Fruit fly (Drosophila melanogaster) whole organism, embryonic: ENCODE measurements around the gene Rai1.

Experiments used
- Asciz ChIP-seq: fragments of 200-800 bp; sonication (Bioruptor generic); optimal IDR thresholded peaks from 2 replicates; lab custom pipeline; 2017; ENCODE audit warnings: missing biosample characterization, mild to moderate bottlenecking, missing genetic modification characterization, missing genetic modification reagents
- C15 ChIP-seq: fragments of 200-800 bp; sonication (Bioruptor generic); IDR thresholded peaks from 3 replicates; pipeline ENCODE4 v1.3.6; 2022; ENCODE audit warnings: missing biosample characterization, missing genetic modification characterization
- CG11247 ChIP-seq: fragments of 200-800 bp; sonication (Bioruptor generic); IDR thresholded peaks from 2 replicates; pipeline ENCODE4 v1.3.6; 2022; ENCODE audit warnings: missing biosample characterization, missing genetic modification characterization
- CG12236 ChIP-seq: fragments of 200-800 bp; sonication (Bioruptor generic); optimal IDR thresholded peaks from 2 replicates; lab custom pipeline; 2016; ENCODE audit warnings: missing biosample characterization, missing genetic modification characterization
- CG13287 ChIP-seq: fragments of 200-800 bp; sonication (Bioruptor generic); IDR thresholded peaks from 2 replicates; pipeline ENCODE4 v1.3.6; 2022; ENCODE audit warnings: missing biosample characterization, missing genetic modification characterization; ENCODE audit not compliant: partially characterized antibody
- CG13775 ChIP-seq: fragments of 200-800 bp; sonication (Bioruptor generic); optimal IDR thresholded peaks from 3 replicates; lab custom pipeline; 2017; ENCODE audit warnings: missing biosample characterization, mild to moderate bottlenecking, missing genetic modification characterization
- CG17829 ChIP-seq: fragments of 200-800 bp; optimal IDR thresholded peaks from 2 replicates; lab custom pipeline; 2019; ENCODE audit warnings: missing biosample characterization, mild to moderate bottlenecking, missing genetic modification characterization, moderate library complexity
- CG2120 ChIP-seq: fragments of 200-800 bp; sonication (Bioruptor generic); optimal IDR thresholded peaks from 3 replicates; lab custom pipeline; 2016; ENCODE audit warnings: missing biosample characterization, missing genetic modification characterization
- CG3995 ChIP-seq: fragments of 200-800 bp; sonication (Bioruptor generic); optimal IDR thresholded peaks from 3 replicates; lab custom pipeline; 2016; ENCODE audit warnings: missing biosample characterization, missing genetic modification characterization
- CG4617 ChIP-seq: fragments of 200-800 bp; sonication (Bioruptor generic); optimal IDR thresholded peaks from 3 replicates; lab custom pipeline; 2016; ENCODE audit warnings: missing biosample characterization, missing genetic modification characterization, borderline replicate concordance
- CG6791 ChIP-seq: fragments of 200-800 bp; sonication (Bioruptor generic); IDR thresholded peaks from 3 replicates; pipeline ENCODE4 v1.3.6; 2022; ENCODE audit warnings: missing biosample characterization, missing genetic modification characterization; ENCODE audit not compliant: partially characterized antibody
- CG7928 ChIP-seq: fragments of 200-800 bp; sonication (Bioruptor generic); optimal IDR thresholded peaks from 2 replicates; lab custom pipeline; 2017; ENCODE audit warnings: missing biosample characterization, mild to moderate bottlenecking, missing genetic modification characterization
- CG9437 ChIP-seq: fragments of 200-800 bp; sonication (Bioruptor generic); optimal IDR thresholded peaks from 2 replicates; lab custom pipeline; 2018; ENCODE audit warnings: missing biosample characterization, mild to moderate bottlenecking, missing genetic modification characterization
- CG9727 ChIP-seq: fragments of 200-800 bp; sonication (Bioruptor generic); optimal IDR thresholded peaks from 3 replicates; lab custom pipeline; 2017; ENCODE audit warnings: missing biosample characterization, mild to moderate bottlenecking, missing genetic modification characterization
- CG9932 ChIP-seq: fragments of 200-800 bp; sonication (Bioruptor generic); IDR thresholded peaks from 2 replicates; pipeline ENCODE4 v1.3.6; 2022; ENCODE audit warnings: missing biosample characterization, missing genetic modification characterization
- D19A ChIP-seq: fragments of 200-800 bp; optimal IDR thresholded peaks from 3 replicates; lab custom pipeline; 2019; ENCODE audit warnings: missing biosample characterization, mild to moderate bottlenecking, missing genetic modification characterization, moderate library complexity
- D19B ChIP-seq: fragments of 200-800 bp; sonication (Bioruptor generic); optimal IDR thresholded peaks from 2 replicates; lab custom pipeline; 2017; ENCODE audit warnings: missing biosample characterization, mild to moderate bottlenecking, missing genetic modification characterization
- Dek ChIP-seq: fragments of 200-800 bp; sonication (Bioruptor generic); optimal IDR thresholded peaks from 3 replicates; lab custom pipeline; 2019; ENCODE audit warnings: missing biosample characterization, mild to moderate bottlenecking, missing genetic modification characterization, moderate library complexity
- Dp ChIP-seq: fragments of 200-800 bp; sonication (Bioruptor generic); optimal IDR thresholded peaks from 2 replicates; lab custom pipeline; 2018; ENCODE audit warnings: missing biosample characterization, mild to moderate bottlenecking, missing genetic modification characterization, moderate library complexity
- Dref ChIP-seq: fragments of 200-800 bp; sonication (Bioruptor generic); IDR thresholded peaks from 2 replicates; pipeline ENCODE4 v1.3.6; 2022; ENCODE audit warnings: missing biosample characterization, missing genetic modification characterization
- E2f2 ChIP-seq: fragments of 200-800 bp; sonication (Bioruptor generic); IDR thresholded peaks from 2 replicates; pipeline ENCODE4 v1.3.6; 2022; ENCODE audit warnings: missing biosample characterization, missing genetic modification characterization
- HLH4C ChIP-seq: fragments of 200-800 bp; sonication (Bioruptor generic); IDR thresholded peaks from 3 replicates; pipeline ENCODE4 v1.3.6; 2022; ENCODE audit warnings: missing biosample characterization, missing genetic modification characterization; ENCODE audit not compliant: partially characterized antibody
- HmgD ChIP-seq: fragments of 200-800 bp; sonication (Bioruptor generic); optimal IDR thresholded peaks from 3 replicates; lab custom pipeline; 2016; ENCODE audit warnings: missing biosample characterization, missing genetic modification characterization
- MESR4 ChIP-seq: fragments of 200-800 bp; sonication (Bioruptor generic); optimal IDR thresholded peaks from 2 replicates; lab custom pipeline; 2018; ENCODE audit warnings: missing biosample characterization, mild to moderate bottlenecking, missing genetic modification characterization, moderate library complexity
- Rfx ChIP-seq: fragments of 200-800 bp; sonication (Bioruptor generic); IDR thresholded peaks from 2 replicates; pipeline ENCODE4 v1.3.6; 2022; ENCODE audit warnings: missing biosample characterization, missing genetic modification characterization
- Sry-δ ChIP-seq: fragments of 200-800 bp; sonication (Bioruptor generic); optimal IDR thresholded peaks from 2 replicates; lab custom pipeline; 2016; ENCODE audit warnings: missing biosample characterization, missing genetic modification characterization
- Usf ChIP-seq: fragments of 200-800 bp; sonication (Bioruptor generic); optimal IDR thresholded peaks from 2 replicates; lab custom pipeline; 2017; ENCODE audit warnings: missing genotype, missing biosample characterization, missing genetic modification characterization
- ap ChIP-seq: fragments of 200-800 bp; sonication (Bioruptor generic); IDR thresholded peaks from 2 replicates; pipeline ENCODE4 v1.3.6; 2022; ENCODE audit warnings: missing biosample characterization, missing genetic modification characterization
- bbx ChIP-seq: fragments of 200-800 bp; sonication (Bioruptor generic); IDR thresholded peaks from 2 replicates; pipeline ENCODE4 v1.3.6; 2022; ENCODE audit warnings: missing biosample characterization, missing genetic modification characterization; ENCODE audit not compliant: partially characterized antibody
- caup ChIP-seq: fragments of 200-800 bp; sonication (Bioruptor generic); optimal IDR thresholded peaks from 3 replicates; lab custom pipeline; 2017; ENCODE audit warnings: missing biosample characterization, mild to moderate bottlenecking, missing genetic modification characterization, moderate library complexity; ENCODE audit not compliant: severe bottlenecking
- gfzf ChIP-seq: fragments of 200-800 bp; sonication (Bioruptor generic); optimal IDR thresholded peaks from 2 replicates; lab custom pipeline; 2016; ENCODE audit warnings: missing biosample characterization, mild to moderate bottlenecking, missing genetic modification characterization, moderate library complexity
- gt ChIP-seq: fragments of 200-800 bp; sonication (Bioruptor generic); IDR thresholded peaks from 2 replicates; pipeline ENCODE4 v1.3.6; 2022; ENCODE audit warnings: missing biosample characterization, missing genetic modification characterization
- h ChIP-seq: fragments of >200 bp; optimal IDR thresholded peaks from 2 replicates; lab custom pipeline; 2017
- hbn ChIP-seq: fragments of 200-800 bp; sonication (Bioruptor generic); IDR thresholded peaks from 2 replicates; pipeline ENCODE4 v1.3.6; 2022; ENCODE audit warnings: missing biosample characterization, missing genetic modification characterization; ENCODE audit not compliant: partially characterized antibody
- mirr ChIP-seq: fragments of 200-800 bp; sonication (Bioruptor generic); optimal IDR thresholded peaks from 3 replicates; lab custom pipeline; 2018; ENCODE audit warnings: missing biosample characterization, mild to moderate bottlenecking, missing genetic modification characterization
- mld ChIP-seq: fragments of 200-800 bp; sonication (Bioruptor generic); IDR thresholded peaks from 3 replicates; pipeline ENCODE4 v1.3.6; 2022; ENCODE audit warnings: missing biosample characterization, missing genetic modification characterization; ENCODE audit not compliant: partially characterized antibody
- nerfin-1 ChIP-seq: fragments of 200-800 bp; sonication (Bioruptor generic); optimal IDR thresholded peaks from 3 replicates; lab custom pipeline; 2019; ENCODE audit warnings: missing biosample characterization, mild to moderate bottlenecking, missing genetic modification characterization, moderate library complexity
- phol ChIP-seq: fragments of 200-800 bp; sonication (Bioruptor generic); optimal IDR thresholded peaks from 3 replicates; lab custom pipeline; 2018; ENCODE audit warnings: missing biosample characterization, mild to moderate bottlenecking, missing genetic modification characterization, moderate library complexity
- prd ChIP-seq, 3 experiments: fragments of >200 bp in 2 of 3; fragments of 200-800 bp in 1 of 3; sonication (Bioruptor generic) in 1 of 3; optimal IDR thresholded peaks in 2 of 3; IDR thresholded peaks in 1 of 3; 2 replicates in 2 of 3; 3 replicates in 1 of 3; pipeline versions ENCODE4 v1.3.6 to Lab custom; 2017 to 2022; ENCODE audit warnings: missing biosample characterization in 1 of 3, missing genetic modification characterization in 1 of 3
- pzg ChIP-seq: fragments of 200-800 bp; sonication (Bioruptor generic); optimal IDR thresholded peaks from 3 replicates; lab custom pipeline; 2018; ENCODE audit warnings: missing biosample characterization, mild to moderate bottlenecking, missing genetic modification characterization, moderate library complexity
- row ChIP-seq: fragments of 200-800 bp; sonication (Bioruptor generic); IDR thresholded peaks from 3 replicates; pipeline ENCODE4 v1.3.6; 2022; ENCODE audit warnings: missing biosample characterization, missing genetic modification characterization
- sens ChIP-seq: fragments of 200-800 bp; sonication (Bioruptor generic); peaks from one replicate; lab custom pipeline; 2016; ENCODE audit warnings: missing biosample characterization, missing genetic modification characterization
- slbo ChIP-seq: fragments of 200-800 bp; sonication (Bioruptor generic); IDR thresholded peaks from 2 replicates; pipeline ENCODE4 v1.3.6; 2022; ENCODE audit warnings: missing biosample characterization, missing genetic modification characterization
- stwl ChIP-seq: fragments of 200-800 bp; sonication (Bioruptor generic); optimal IDR thresholded peaks from 3 replicates; lab custom pipeline; 2018; ENCODE audit warnings: missing biosample characterization, mild to moderate bottlenecking, missing genetic modification characterization, moderate library complexity
- trem ChIP-seq: fragments of 200-800 bp; optimal IDR thresholded peaks from 3 replicates; lab custom pipeline; 2019; ENCODE audit warnings: missing biosample characterization, mild to moderate bottlenecking, missing genetic modification characterization, moderate library complexity
- zf30C ChIP-seq: fragments of 200-800 bp; sonication (Bioruptor generic); optimal IDR thresholded peaks from 3 replicates; lab custom pipeline; 2018; ENCODE audit warnings: missing biosample characterization, mild to moderate bottlenecking, missing genetic modification characterization

The Rai1 gene

dm6 chrX:16787416-16787900 is 15.7 kb downstream of the Rai1 start (continued):
- peak; percentile 35; the same call in 1 of the 2 replicates for TF ChIP-seq Dref (GFP tag; lab: Robert Waterston, UW)
- peak; percentile 58; the same call in 2 of the 3 replicates for TF ChIP-seq CG6791 (GFP tag; lab: Robert Waterston, UW)
- 0 out of 3 replicates have a peak, but pooled peaks have one; percentile 51 for TF ChIP-seq HLH4C (GFP tag; lab: Robert Waterston, UW)
- TF ChIP-seq gfzf (GFP tag; lab: Kevin White, UChicago), result peak; percentile 55
- TF ChIP-seq CG9932 (GFP tag; lab: Robert Waterston, UW), result peak; percentile 62
- peak; percentile 38 for TF ChIP-seq pzg (GFP tag; lab: Kevin White, UChicago)
- peak; percentile 77 for TF ChIP-seq MESR4 (GFP tag; lab: Kevin White, UChicago)
- peak; percentile 36; the same call in 2 of the 3 replicates for TF ChIP-seq row (GFP tag; lab: Robert Waterston, UW)
- TF ChIP-seq trem (tag; lab: Kevin White, UChicago), result peak; percentile 40
- peak; percentile 2 for TF ChIP-seq CG13775 (GFP tag; lab: Kevin White, UChicago)
- peak; percentile 1 for TF ChIP-seq phol (tag; lab: Kevin White, UChicago)
- TF ChIP-seq E2f2 (GFP tag; lab: Robert Waterston, UW), result peak; percentile 86
- TF ChIP-seq prd (optimal IDR thresholded peaks at IDR 0.05; lab: Kevin White, UChicago), result no peak
- TF ChIP-seq prd (GFP tag; IDR thresholded peaks at IDR 0.05; lab: Robert Waterston, UW), result peak; percentile 54; the same call in 2 of the 3 replicates
- TF ChIP-seq Dp (GFP tag; lab: Kevin White, UChicago), result peak; percentile 78
- peak; percentile 28 for TF ChIP-seq CG9727 (GFP tag; lab: Kevin White, UChicago)
- TF ChIP-seq h (lab: Kevin White, UChicago), result no peak
- no peak for TF ChIP-seq CG7928 (GFP tag; lab: Kevin White, UChicago)
- no peak for TF ChIP-seq zf30C (GFP tag; lab: Kevin White, UChicago)
- TF ChIP-seq ap, result no peak
- no peak for TF ChIP-seq Usf (GFP tag; lab: Kevin White, UChicago)
- TF ChIP-seq hbn (GFP tag; lab: Robert Waterston, UW), result peak; percentile 29; the same call in 1 of the 2 replicates
- peak; percentile 72 for TF ChIP-seq Sry-δ (GFP tag; lab: Kevin White, UChicago)
- TF ChIP-seq nerfin-1 (tag; lab: Kevin White, UChicago), result peak; percentile 5
- no peak for TF ChIP-seq D19B (GFP tag; lab: Kevin White, UChicago)
- TF ChIP-seq CG13287 (GFP tag; lab: Robert Waterston, UW), result peak; percentile 65
- TF ChIP-seq Asciz, result no peak
- TF ChIP-seq slbo (GFP tag; lab: Robert Waterston, UW), result peak; percentile 68
- TF ChIP-seq bbx (GFP tag; lab: Robert Waterston, UW), result peak; percentile 39; the same call in 1 of the 2 replicates
- peak; percentile 6 for TF ChIP-seq CG17829
- no peak for TF ChIP-seq gt (GFP tag; lab: Robert Waterston, UW)
- TF ChIP-seq, all 482 proteins: peak for 62

- peak; percentile 73 for TF ChIP-seq pzg (GFP tag; lab: Kevin White, UChicago)
- no peak for TF ChIP-seq C15 (GFP tag; lab: Robert Waterston, UW)
- TF ChIP-seq CG2120 (GFP tag; lab: Kevin White, UChicago), result peak; percentile 27
- peak; percentile 43 for TF ChIP-seq CG9437 (GFP tag; lab: Kevin White, UChicago)
- peak; percentile 13; the same call in 1 of the 2 replicates for TF ChIP-seq Rfx (GFP tag; lab: Robert Waterston, UW)
- peak; percentile 38 for TF ChIP-seq CG4617 (GFP tag; lab: Kevin White, UChicago)
- TF ChIP-seq mld (GFP tag; lab: Robert Waterston, UW), result no peak
- no peak for TF ChIP-seq caup (GFP tag; lab: Kevin White, UChicago)
- TF ChIP-seq mirr (GFP tag; lab: Kevin White, UChicago), result no peak
- peak; percentile 71 for TF ChIP-seq gfzf (GFP tag; lab: Kevin White, UChicago)
- no peak for TF ChIP-seq D19A
- TF ChIP-seq Dref (GFP tag; lab: Robert Waterston, UW), result peak; percentile 73
- TF ChIP-seq CG12236, result no peak
- peak; percentile 26; the same call in 1 of the 2 replicates for TF ChIP-seq CG9932 (GFP tag; lab: Robert Waterston, UW)
- TF ChIP-seq row (GFP tag; lab: Robert Waterston, UW), result peak; percentile 48
- peak; percentile 72 for TF ChIP-seq CG3995 (GFP tag; lab: Kevin White, UChicago)
- peak; percentile 17 for TF ChIP-seq Dek (tag; lab: Kevin White, UChicago)
- TF ChIP-seq stwl (tag; lab: Kevin White, UChicago), result peak; percentile 89
- TF ChIP-seq sens (GFP tag; lab: Kevin White, UChicago), result peak; percentile 83
- TF ChIP-seq HmgD (GFP tag; lab: Kevin White, UChicago), result no peak
- no peak for TF ChIP-seq CG11247
- peak; percentile 55 for TF ChIP-seq Sry-δ (GFP tag; lab: Kevin White, UChicago)
These were observed 16.2 kb downstream of the Rai1 start, which contains the start of the genes CG9609 and Sap30 for dm6 chrX:16786860-16787415. CG9609 (minus strand) TSS chrX:16787008. Sap30 (plus strand) TSS chrX:16787283.
